Worm (Caenorhabditis elegans): Measurements from ENCODE around the gene mesp-1.

DNA sequence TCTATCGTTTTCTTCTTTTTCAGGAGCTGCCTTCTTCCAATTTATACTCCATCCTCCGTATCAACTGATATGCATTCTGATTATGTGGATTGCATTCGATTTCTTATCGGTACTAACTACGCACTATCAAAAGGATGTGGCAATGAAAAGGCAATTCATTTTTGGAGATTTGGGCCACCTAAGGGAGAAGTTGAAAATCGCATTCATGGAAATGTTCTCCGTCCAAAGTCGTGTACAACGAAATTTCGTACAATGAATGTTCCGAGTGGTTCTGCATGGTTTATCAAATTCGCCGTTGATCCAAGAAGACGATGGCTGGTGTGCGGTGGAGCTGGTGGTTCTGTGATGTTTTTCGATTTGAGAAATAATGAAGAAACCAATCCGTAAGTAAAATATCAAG lies 13.6 kb downstream of the mesp-1 start, which contains the start of gene C09G4.4:
- TF ChIP-seq pqm-1 (tag; optimal IDR thresholded peaks at IDR 0.05) (no peak), ztf-4 (tag; optimal IDR thresholded peaks at IDR 0.05) (no peak)

Measured in whole organism, L1 larva.